Worm (Caenorhabditis elegans) whole organism, L2 larva: ENCODE results near the gene msp-63.

ENCODE experiments used
- C34F6.9 ChIP-seq: fragments of 150-350 bp; optimal IDR thresholded peaks from 2 replicates; lab custom pipeline; 2014; ENCODE audit warnings: missing biosample characterization, missing genetic modification characterization
- F13H6.1 ChIP-seq: sonication (generic microtip); optimal IDR thresholded peaks from 2 replicates; lab custom pipeline; 2016; ENCODE audit warnings: missing genetic modification characterization, missing compliant biosample characterization
- R02D3.7 ChIP-seq: fragments of 150-350 bp; optimal IDR thresholded peaks from 2 replicates; lab custom pipeline; 2014; ENCODE audit warnings: missing biosample characterization, missing genetic modification characterization
- Y55F3AM.14 ChIP-seq: fragments of 200-800 bp; sonication (Bioruptor generic); optimal IDR thresholded peaks from 2 replicates; lab custom pipeline; 2018; ENCODE audit warnings: mild to moderate bottlenecking, missing genetic modification characterization, missing compliant biosample characterization
- ZK546.5 ChIP-seq: sonication (generic microtip); optimal IDR thresholded peaks from 2 replicates; lab custom pipeline; 2017; ENCODE audit warnings: missing biosample characterization, missing genetic modification characterization
- alr-1 ChIP-seq: fragments of 150-350 bp; optimal IDR thresholded peaks from 2 replicates; lab custom pipeline; 2014; ENCODE audit warnings: missing biosample characterization, missing genetic modification characterization
- ama-1 ChIP-seq: fragments of 150-350 bp; optimal IDR thresholded peaks from 2 replicates; lab custom pipeline; 2018; ENCODE audit warnings: inconsistent platforms
- blmp-1 ChIP-seq: sonication (generic microtip); optimal IDR thresholded peaks from 2 replicates; lab custom pipeline; 2017; ENCODE audit warnings: missing genetic modification characterization, mild to moderate bottlenecking, missing compliant biosample characterization, antibody characterized with exemption, moderate library complexity; ENCODE audit not compliant: insufficient read depth
- ceh-16 ChIP-seq: fragments of 150-350 bp; optimal IDR thresholded peaks from 2 replicates; lab custom pipeline; 2014; ENCODE audit warnings: missing biosample characterization, missing genetic modification characterization
- ceh-82 ChIP-seq: fragments of 150-350 bp; optimal IDR thresholded peaks from 2 replicates; lab custom pipeline; 2014; ENCODE audit warnings: missing biosample characterization, missing genetic modification characterization
- crh-2 ChIP-seq: sonication (generic microtip); optimal IDR thresholded peaks from 2 replicates; lab custom pipeline; 2017; ENCODE audit warnings: missing biosample characterization, missing genetic modification characterization
- dmd-4 ChIP-seq: sonication (generic microtip); optimal IDR thresholded peaks from 2 replicates; lab custom pipeline; 2017; ENCODE audit warnings: missing biosample characterization, missing genetic modification characterization
- elt-1 ChIP-seq: fragments of 150-350 bp; optimal IDR thresholded peaks from 2 replicates; lab custom pipeline; 2014; ENCODE audit warnings: missing biosample characterization, missing genetic modification characterization
- elt-3 ChIP-seq: sonication (generic microtip); optimal IDR thresholded peaks from 2 replicates; lab custom pipeline; 2017; ENCODE audit warnings: missing biosample characterization, missing genetic modification characterization
- fos-1 ChIP-seq: fragments of 150-350 bp; optimal IDR thresholded peaks from 2 replicates; lab custom pipeline; 2014; ENCODE audit warnings: missing biosample characterization, missing genetic modification characterization
- gmeb-1 ChIP-seq: fragments of 150-350 bp; optimal IDR thresholded peaks from 2 replicates; lab custom pipeline; 2014; ENCODE audit warnings: missing biosample characterization, missing genetic modification characterization
- lin-11 ChIP-seq: fragments of 150-350 bp; sonication (generic microtip); optimal IDR thresholded peaks from 2 replicates; lab custom pipeline; 2014; ENCODE audit warnings: missing biosample characterization, missing genetic modification characterization, inconsistent platforms, mixed read lengths
- lin-13 ChIP-seq: fragments of 150-350 bp; optimal IDR thresholded peaks from 2 replicates; lab custom pipeline; 2014; ENCODE audit warnings: missing biosample characterization, missing genetic modification reagents, missing genetic modification characterization
- lin-39 ChIP-seq: fragments of 150-350 bp; optimal IDR thresholded peaks from 2 replicates; lab custom pipeline; 2014; ENCODE audit warnings: missing biosample characterization, missing genetic modification reagents, missing genetic modification characterization
- lsy-2 ChIP-seq, 2 experiments: fragments of 150-350 bp in 1 of 2; sonication (generic microtip) in 1 of 2; optimal IDR thresholded peaks; 2 replicates each; lab custom pipeline; 2014 to 2017; ENCODE audit warnings: missing biosample characterization in 2 of 2, missing genetic modification characterization in 2 of 2
- mab-5 ChIP-seq: fragments of 150-350 bp; optimal IDR thresholded peaks from 2 replicates; lab custom pipeline; 2014; ENCODE audit warnings: missing biosample characterization, missing genetic modification characterization
- mbf-1 ChIP-seq: sonication (generic microtip); optimal IDR thresholded peaks from 2 replicates; lab custom pipeline; 2017; ENCODE audit warnings: missing biosample characterization, missing genetic modification characterization
- mdl-1 ChIP-seq, 2 experiments: fragments of 150-350 bp in 1 of 2; sonication (generic microtip) in 1 of 2; optimal IDR thresholded peaks; 2 replicates each; lab custom pipeline; 2017; ENCODE audit warnings: missing biosample characterization in 2 of 2, missing genetic modification characterization in 2 of 2
- nhr-11 ChIP-seq: fragments of 150-350 bp; optimal IDR thresholded peaks from 2 replicates; lab custom pipeline; 2014; ENCODE audit warnings: missing biosample characterization, missing genetic modification characterization
- nhr-12 ChIP-seq: fragments of 150-350 bp; optimal IDR thresholded peaks from 2 replicates; lab custom pipeline; 2014; ENCODE audit warnings: missing biosample characterization, missing genetic modification characterization
- nhr-129 ChIP-seq: fragments of 150-350 bp; optimal IDR thresholded peaks from 2 replicates; lab custom pipeline; 2014; ENCODE audit warnings: missing biosample characterization, missing genetic modification characterization
- nhr-21 ChIP-seq: fragments of 150-350 bp; optimal IDR thresholded peaks from 2 replicates; lab custom pipeline; 2014; ENCODE audit warnings: missing biosample characterization, missing genetic modification characterization
- nhr-237 ChIP-seq: fragments of 150-350 bp; optimal IDR thresholded peaks from 2 replicates; lab custom pipeline; 2014; ENCODE audit warnings: missing biosample characterization, missing genetic modification characterization
- nhr-25 ChIP-seq: fragments of 150-350 bp; sonication (generic microtip); optimal IDR thresholded peaks from 3 replicates; lab custom pipeline; 2014; ENCODE audit warnings: missing biosample characterization, missing genetic modification characterization
- nhr-6 ChIP-seq: fragments of 150-350 bp; optimal IDR thresholded peaks from 2 replicates; lab custom pipeline; 2014; ENCODE audit warnings: missing biosample characterization, missing genetic modification characterization
- nhr-77 ChIP-seq: fragments of 150-350 bp; optimal IDR thresholded peaks from 2 replicates; lab custom pipeline; 2014; ENCODE audit warnings: missing biosample characterization, missing genetic modification characterization
- skn-1 ChIP-seq: sonication (generic microtip); optimal IDR thresholded peaks from 2 replicates; lab custom pipeline; 2017; ENCODE audit warnings: missing biosample characterization, missing genetic modification characterization
- sma-9 ChIP-seq, 2 experiments: fragments of 150-350 bp in 1 of 2; sonication (generic microtip) in 1 of 2; optimal IDR thresholded peaks; 2 replicates each; lab custom pipeline; 2014 to 2016; ENCODE audit warnings: missing genetic modification characterization in 2 of 2, mild to moderate bottlenecking in 1 of 2, missing biosample characterization in 1 of 2, missing compliant biosample characterization in 1 of 2, missing genetic modification reagents in 1 of 2, moderate library complexity in 1 of 2
- snpc-4 ChIP-seq: fragments of 150-350 bp; optimal IDR thresholded peaks from 2 replicates; lab custom pipeline; 2014; ENCODE audit warnings: missing biosample characterization, missing genetic modification characterization
- unc-39 ChIP-seq: fragments of 150-350 bp; optimal IDR thresholded peaks from 2 replicates; lab custom pipeline; 2014; ENCODE audit warnings: missing biosample characterization, missing genetic modification characterization
- unc-55 ChIP-seq: fragments of 150-350 bp; sonication (generic microtip); optimal IDR thresholded peaks from 3 replicates; lab custom pipeline; 2014; ENCODE audit warnings: missing biosample characterization, missing genetic modification reagents, missing genetic modification characterization
- zag-1 ChIP-seq: fragments of 150-350 bp; optimal IDR thresholded peaks from 2 replicates; lab custom pipeline; 2014; ENCODE audit warnings: missing biosample characterization, missing genetic modification characterization
- ztf-1 ChIP-seq: fragments of 200-800 bp; sonication (Bioruptor generic); conservative IDR thresholded peaks from 2 replicates; pipeline ENCODE4 v1.3.6; 2022; ENCODE audit warnings: missing genetic modification characterization, missing compliant biosample characterization
- ztf-4 ChIP-seq: fragments of 150-350 bp; optimal IDR thresholded peaks from 2 replicates; lab custom pipeline; 2014; ENCODE audit warnings: missing biosample characterization, missing genetic modification characterization

Gene msp-63

ce11 chrII:5774879-5775278 lies 22.4 kb downstream of the msp-63 start:
- TF ChIP-seq crh-2 (tag; lab: Kevin White, UChicago) (no peak), C34F6.9 (no peak), nhr-12 (tag; lab: Kevin White, UChicago) (no peak), lin-39 (tag; lab: Kevin White, UChicago) (no peak), nhr-25 (tag; lab: Kevin White, UChicago) (no peak), snpc-4 (tag; lab: Kevin White, UChicago) (no peak), nhr-77 (tag; lab: Kevin White, UChicago) (no peak), lin-13 (GFP tag; lab: Kevin White, UChicago) (no peak), zag-1 (tag; lab: Kevin White, UChicago) (no peak), alr-1 (no peak), unc-55 (GFP tag; lab: Kevin White, UChicago) (no peak), ama-1 (no peak), nhr-11 (tag; lab: Kevin White, UChicago) (no peak), mab-5 (no peak), ztf-4 (tag; lab: Kevin White, UChicago) (no peak)

ce11 chrII:5774120-5774519 lies 23.1 kb downstream of the msp-63 start, which contains the start of the genes dmd-5 and F10C1.1:
TSS of gene dmd-5 (minus strand) at chrII:5774220.
TSS of gene F10C1.1 (plus strand) at chrII:5774229.
- TF ChIP-seq elt-3 = no peak
- TF ChIP-seq, all 48 proteins: peak for 0

ce11 chrII:5772547-5773142 lies 24.6 kb downstream of the msp-63 start:
- TF ChIP-seq ZK546.5 (tag; lab: Kevin White, UChicago) (no peak), elt-3 (no peak), gmeb-1 (tag; lab: Kevin White, UChicago) (peak; percentile 22), unc-39 (tag; lab: Kevin White, UChicago) (no peak), lin-39 (tag; lab: Kevin White, UChicago) (no peak), nhr-129 (tag; lab: Kevin White, UChicago) (peak; percentile 79), ama-1 (no peak), ztf-1 (GFP tag; lab: Robert Waterston, UW) (no peak), elt-1 (no peak), nhr-77 (tag; lab: Kevin White, UChicago) (no peak), Y55F3AM.14 (GFP tag; lab: Kevin White, UChicago) (no peak), nhr-21 (tag; lab: Kevin White, UChicago) (no peak), lin-13 (GFP tag; lab: Kevin White, UChicago) (no peak), mdl-1 (tag; optimal IDR thresholded peaks at IDR 0.05; lab: Kevin White, UChicago) (no peak), lin-11 (tag; lab: Kevin White, UChicago) (peak; percentile 32), blmp-1 (tag; lab: Kevin White, UChicago) (no peak), ceh-16 (tag; lab: Kevin White, UChicago) (no peak), fos-1 (peak; percentile 35), nhr-11 (tag; lab: Kevin White, UChicago) (no peak), lsy-2 (tag; optimal IDR thresholded peaks at IDR 0.05; lab: Kevin White, UChicago) (no peak), dmd-4 (tag; lab: Kevin White, UChicago) (no peak), nhr-237 (no peak), sma-9 (GFP tag; optimal IDR thresholded peaks at IDR 0.05; lab: Kevin White, UChicago) (peak; percentile 53), sma-9 (tag; optimal IDR thresholded peaks at IDR 0.05; lab: Kevin White, UChicago) (no peak), R02D3.7 (tag; lab: Kevin White, UChicago) (no peak), nhr-6 (no peak), zag-1 (tag; lab: Kevin White, UChicago) (no peak), nhr-25 (tag; lab: Kevin White, UChicago) (no peak), mbf-1 (tag; lab: Kevin White, UChicago) (no peak), ceh-82 (tag; lab: Kevin White, UChicago) (no peak), C34F6.9 (peak; percentile 37), mab-5 (no peak), F13H6.1 (peak; percentile 45), crh-2 (tag; lab: Kevin White, UChicago) (peak; percentile 1), skn-1 (tag; lab: Kevin White, UChicago) (no peak)
- TF ChIP-seq, all 48 proteins: peak for 8
